Worm (Caenorhabditis elegans) whole organism, dauer: ENCODE data around the gene cyp-25A2.

ENCODE experiments used
- unc-62 ChIP-seq: sonication (generic microtip); optimal IDR thresholded peaks from 2 replicates; lab custom pipeline; 2017; ENCODE audit warnings: missing biosample characterization, missing genetic modification reagents, missing genetic modification characterization

Gene cyp-25A2

ce11 chrIII:3862918-3863385 lies 27.9 kb downstream of the cyp-25A2 start, which contains the start of gene brc-1:
brc-1 (minus strand) TSS chrIII:3862968.
- TF ChIP-seq unc-62 (GFP tag; lab: Kevin White, UChicago): no peak

- no peak for TF ChIP-seq unc-62 (GFP tag; lab: Kevin White, UChicago)
Measured at ce11 chrIII:3863814-3864507, 28.9 kb downstream of the cyp-25A2 start, which contains the start of gene acs-19. acs-19 (plus strand) TSS chrIII:3864489.

ce11 chrIII:3867378-3867904 lies 32.4 kb downstream of the cyp-25A2 start, which contains the start of gene rpl-3:
rpl-3 (plus strand) TSS chrIII:3867854.
- peak; percentile 79 for TF ChIP-seq unc-62 (GFP tag; lab: Kevin White, UChicago)

- TF ChIP-seq unc-62 (GFP tag; lab: Kevin White, UChicago): no peak
Measured at ce11 chrIII:3867937-3868929, 33.2 kb downstream of the cyp-25A2 start.

- TF ChIP-seq unc-62 (GFP tag; lab: Kevin White, UChicago): no peak
Measured at ce11 chrIII:3869292-3869781, 34.3 kb downstream of the cyp-25A2 start.

- TF ChIP-seq unc-62 (GFP tag; lab: Kevin White, UChicago): no peak
Measured at ce11 chrIII:3871763-3872486, 36.9 kb downstream of the cyp-25A2 start.

ce11 chrIII:3872978-3873377 lies 38.0 kb downstream of the cyp-25A2 start:
- no peak for TF ChIP-seq unc-62 (GFP tag; lab: Kevin White, UChicago)

ce11 chrIII:3873424-3873823 lies 38.4 kb downstream of the cyp-25A2 start:
- TF ChIP-seq unc-62 (GFP tag; lab: Kevin White, UChicago): no peak

ce11 chrIII:3874492-3874891 lies 39.5 kb downstream of the cyp-25A2 start:
- TF ChIP-seq unc-62 (GFP tag; lab: Kevin White, UChicago): no peak

ce11 chrIII:3874895-3875294 lies 39.9 kb downstream of the cyp-25A2 start:
- no peak for TF ChIP-seq unc-62 (GFP tag; lab: Kevin White, UChicago)

- no peak for TF ChIP-seq unc-62 (GFP tag; lab: Kevin White, UChicago)
Measured at ce11 chrIII:3875608-3876007, 40.6 kb downstream of the cyp-25A2 start.

- TF ChIP-seq unc-62 (GFP tag; lab: Kevin White, UChicago): no peak
Measured at ce11 chrIII:3876197-3876897, 41.3 kb downstream of the cyp-25A2 start.

- TF ChIP-seq unc-62 (GFP tag; lab: Kevin White, UChicago): no peak
Measured at ce11 chrIII:3878986-3879756, 44.1 kb downstream of the cyp-25A2 start.
